Worm (Caenorhabditis elegans) whole organism, L4 larva: ENCODE measurements around the gene B0284.3.

ENCODE experiments used
- ama-1 ChIP-seq: fragments of 150-350 bp; optimal IDR thresholded peaks from 2 replicates; lab custom pipeline; 2014; ENCODE audit warnings: inconsistent platforms, mixed read lengths
- daf-12 ChIP-seq: fragments of 150-350 bp; optimal IDR thresholded peaks from 2 replicates; lab custom pipeline; 2014; ENCODE audit warnings: missing biosample characterization, missing genetic modification reagents, missing genetic modification characterization

DNA sequence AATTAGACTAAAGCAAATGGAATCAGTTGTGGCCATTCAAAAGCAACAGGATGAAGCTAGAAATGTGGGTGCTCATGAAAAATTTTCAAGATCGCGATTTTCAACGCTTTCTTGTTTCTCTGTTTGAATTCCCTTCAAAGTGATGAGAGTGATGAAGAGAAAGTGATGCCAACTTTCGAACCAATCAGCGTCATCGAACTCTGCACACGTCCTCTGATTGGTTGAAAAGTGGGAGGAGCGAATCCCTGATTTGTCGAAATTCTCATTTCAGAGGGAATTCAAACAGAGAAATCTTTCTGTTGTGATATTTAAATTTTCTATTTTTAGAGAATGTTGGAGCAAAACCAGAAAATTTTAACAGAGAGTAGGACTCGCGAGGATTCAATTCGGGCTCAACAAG is 2.5 kb upstream of the B0284.3 start:
- TF ChIP-seq ama-1 (lab: Kevin White, UChicago) (no peak), daf-12 (tag; lab: Kevin White, UChicago) (no peak)
